Fruit fly (Drosophila melanogaster): ENCODE results near the gene nab.
A peak's percentile ranks its signal among the peaks of the same experiment; 100 is the strongest.

Gene nab

DNA sequence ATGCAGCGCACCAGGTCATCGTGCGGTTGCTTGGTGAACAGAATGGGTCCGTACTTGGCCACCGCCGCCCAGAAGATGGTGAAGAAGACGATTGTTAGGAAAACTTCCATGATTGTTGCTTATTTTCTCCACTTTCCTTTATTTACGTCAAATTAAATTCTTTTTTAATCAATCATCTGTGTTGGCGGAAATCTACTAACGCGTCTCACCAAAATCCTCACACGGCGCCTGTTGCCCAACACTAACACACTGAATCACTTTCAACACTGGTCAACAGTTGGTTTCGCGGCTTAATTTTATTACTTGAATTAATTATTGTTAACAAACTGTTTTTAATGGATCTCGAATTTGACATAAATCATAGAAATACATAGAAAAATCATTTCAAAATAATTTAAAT is 25.9 kb upstream of the nab start, which contains the start of gene VhaM9.7-c (continued):
- no peak for TF ChIP-seq CG8765 (GFP tag; IDR thresholded peaks at IDR 0.05)
- TF ChIP-seq sob (GFP tag; IDR thresholded peaks at IDR 0.05): peak; percentile 68
- no peak for TF ChIP-seq Nf-YC (tag; optimal IDR thresholded peaks at IDR 0.05)
- TF ChIP-seq zfh2 (GFP tag; optimal IDR thresholded peaks at IDR 0.05): peak; percentile 65
- TF ChIP-seq Oaz (GFP tag; IDR thresholded peaks at IDR 0.05): no peak
- TF ChIP-seq Antp (GFP tag; optimal IDR thresholded peaks at IDR 0.05): peak; percentile 33
- TF ChIP-seq phol (tag; optimal IDR thresholded peaks at IDR 0.05): peak; percentile 39
- TF ChIP-seq lmd (GFP tag; IDR thresholded peaks at IDR 0.05): peak; percentile 12; the same call in 1 of the 2 replicates
- no peak for TF ChIP-seq CG4854 (GFP tag; optimal IDR thresholded peaks at IDR 0.05)
- TF ChIP-seq CG4424 (GFP tag; optimal IDR thresholded peaks at IDR 0.05): peak; percentile 30
- TF ChIP-seq Gsc (GFP tag; IDR thresholded peaks at IDR 0.05): no peak
- TF ChIP-seq pita (GFP tag; optimal IDR thresholded peaks at IDR 0.05): no peak
- TF ChIP-seq Dll (GFP tag; IDR thresholded peaks at IDR 0.05; ENCODE audit: partially characterized antibody): 0 out of 4 replicates have a peak, but pooled peaks have one; percentile 16
- no peak for TF ChIP-seq E2f1 (GFP tag; IDR thresholded peaks at IDR 0.05)
- TF ChIP-seq NFAT (GFP tag; IDR thresholded peaks at IDR 0.05): peak; percentile 21; the same call in 1 of the 2 replicates
- TF ChIP-seq gsb (GFP tag; IDR thresholded peaks at IDR 0.05): no peak
- no peak for TF ChIP-seq CG14050 (GFP tag; IDR thresholded peaks at IDR 0.05)
- TF ChIP-seq maf-S (GFP tag; optimal IDR thresholded peaks at IDR 0.05): peak; percentile 40
- TF ChIP-seq NK7.1 (GFP tag; optimal IDR thresholded peaks at IDR 0.05): no peak
- peak; percentile 65 for TF ChIP-seq trem (tag; optimal IDR thresholded peaks at IDR 0.05)
- peak; percentile 10 for TF ChIP-seq ems (GFP tag; optimal IDR thresholded peaks at IDR 0.05)
- peak; percentile 17 for TF ChIP-seq Hr3 (GFP tag; optimal IDR thresholded peaks at IDR 0.05)
- peak; percentile 53 for TF ChIP-seq Xbp1 (GFP tag; optimal IDR thresholded peaks at IDR 0.05)
- no peak for TF ChIP-seq pnt (GFP tag; optimal IDR thresholded peaks at IDR 0.05)
- TF ChIP-seq gro (GFP tag; optimal IDR thresholded peaks at IDR 0.05): peak; percentile 59
- peak; percentile 15 for TF ChIP-seq Meics (GFP tag; optimal IDR thresholded peaks at IDR 0.05)
- TF ChIP-seq Sin3A (optimal IDR thresholded peaks at IDR 0.05): peak; percentile 22
- no peak for TF ChIP-seq CG10462 (GFP tag; optimal IDR thresholded peaks at IDR 0.05)
- TF ChIP-seq CG10147 (GFP tag; optimal IDR thresholded peaks at IDR 0.05): no peak
- TF ChIP-seq pho (GFP tag; optimal IDR thresholded peaks at IDR 0.05): no peak
- TF ChIP-seq crc (GFP tag; optimal IDR thresholded peaks at IDR 0.05): no peak
- no peak for TF ChIP-seq CG6254 (GFP tag; optimal IDR thresholded peaks at IDR 0.05)
- peak; percentile 16 for TF ChIP-seq CG12391 (tag; optimal IDR thresholded peaks at IDR 0.05)
- no peak for TF ChIP-seq mirr (GFP tag; optimal IDR thresholded peaks at IDR 0.05)
- peak; percentile 2 for TF ChIP-seq Camta (GFP tag; optimal IDR thresholded peaks at IDR 0.05)
- TF ChIP-seq CG17912 (GFP tag; optimal IDR thresholded peaks at IDR 0.05): peak; percentile 11
- peak; percentile 28 for TF ChIP-seq CG18599 (GFP tag; optimal IDR thresholded peaks at IDR 0.05)
- TF ChIP-seq abd-A (tag; optimal IDR thresholded peaks at IDR 0.05): peak; percentile 51
- TF ChIP-seq Dip3 (GFP tag; optimal IDR thresholded peaks at IDR 0.05): peak; percentile 8
- no peak for TF ChIP-seq CG31441 (GFP tag; IDR thresholded peaks at IDR 0.05)
- no peak for TF ChIP-seq MTF-1 (GFP tag; optimal IDR thresholded peaks at IDR 0.05; ENCODE audit: borderline replicate concordance)
- no peak for TF ChIP-seq tll (GFP tag; optimal IDR thresholded peaks at IDR 0.05)
- TF ChIP-seq grau (tag; optimal IDR thresholded peaks at IDR 0.05): peak; percentile 26
- TF ChIP-seq CG9817 (tag; optimal IDR thresholded peaks at IDR 0.05): peak; percentile 13
- TF ChIP-seq Opbp (GFP tag; IDR thresholded peaks at IDR 0.05; ENCODE audit: partially characterized antibody): 0 out of 3 replicates have a peak, but pooled peaks have one; percentile 29
- no peak for TF ChIP-seq CG3407 (GFP tag; optimal IDR thresholded peaks at IDR 0.05)
- TF ChIP-seq slbo (GFP tag; IDR thresholded peaks at IDR 0.05): peak; percentile 53; the same call in 1 of the 2 replicates
- TF ChIP-seq chinmo (GFP tag; IDR thresholded peaks at IDR 0.05; ENCODE audit: partially characterized antibody): no peak
- peak; percentile 9 for TF ChIP-seq CG15601 (tag; optimal IDR thresholded peaks at IDR 0.05)
- TF ChIP-seq her (GFP tag; optimal IDR thresholded peaks at IDR 0.05): peak; percentile 25
- TF ChIP-seq Dip2 (GFP tag; IDR thresholded peaks at IDR 0.05): no peak

All from whole organism, embryonic.